Fruit fly (Drosophila melanogaster) whole organism, prepupa: ENCODE data around the gene GC1.

Experiments
- Blimp-1 ChIP-seq: fragments of 200-800 bp; sonication (Bioruptor generic); optimal IDR thresholded peaks from 3 replicates; lab custom pipeline; 2017; ENCODE audit warnings: missing biosample characterization, missing genetic modification characterization, mild to moderate bottlenecking, moderate library complexity, missing genetic modification reagents
- CG10631 ChIP-seq: fragments of 200-800 bp; sonication (Bioruptor generic); optimal IDR thresholded peaks from 2 replicates; lab custom pipeline; 2016; ENCODE audit warnings: missing biosample characterization, missing genetic modification characterization
- CG10669 ChIP-seq: fragments of 200-800 bp; sonication (Bioruptor generic); optimal IDR thresholded peaks from 3 replicates; lab custom pipeline; 2018; ENCODE audit warnings: missing biosample characterization, mild to moderate bottlenecking, missing genetic modification characterization, moderate library complexity
- CG11294 ChIP-seq: fragments of 200-800 bp; sonication (Bioruptor generic); IDR thresholded peaks from 2 replicates; pipeline ENCODE4 v1.3.6; 2022; ENCODE audit warnings: missing biosample characterization, missing genetic modification characterization
- CG11762 ChIP-seq: fragments of 200-800 bp; sonication (Bioruptor generic); optimal IDR thresholded peaks from 3 replicates; lab custom pipeline; 2016; ENCODE audit warnings: missing biosample characterization, missing genetic modification characterization; ENCODE audit not compliant: insufficient read depth
- CG11902 ChIP-seq: fragments of 200-800 bp; sonication (Bioruptor generic); optimal IDR thresholded peaks from 3 replicates; lab custom pipeline; 2016; ENCODE audit warnings: missing biosample characterization, missing genetic modification characterization
- CG1621 ChIP-seq: fragments of 200-800 bp; sonication (Bioruptor generic); optimal IDR thresholded peaks from 3 replicates; lab custom pipeline; 2018; ENCODE audit warnings: missing biosample characterization, mild to moderate bottlenecking, missing genetic modification characterization
- CG3032 ChIP-seq: fragments of 200-800 bp; optimal IDR thresholded peaks from 2 replicates; lab custom pipeline; 2019; ENCODE audit warnings: missing biosample characterization, mild to moderate bottlenecking, missing genetic modification characterization, moderate library complexity
- CG31627 ChIP-seq: fragments of 200-800 bp; sonication (Bioruptor generic); optimal IDR thresholded peaks from 3 replicates; lab custom pipeline; 2016; ENCODE audit warnings: missing biosample characterization, missing genetic modification characterization
- CG32006 ChIP-seq: fragments of 200-800 bp; sonication (Bioruptor generic); optimal IDR thresholded peaks from 3 replicates; lab custom pipeline; 2017; ENCODE audit warnings: missing biosample characterization, mild to moderate bottlenecking, missing genetic modification characterization
- CG34406 ChIP-seq: fragments of 200-800 bp; sonication (Bioruptor generic); optimal IDR thresholded peaks from 3 replicates; lab custom pipeline; 2016; ENCODE audit warnings: missing biosample characterization, missing genetic modification characterization
- CG3919 ChIP-seq: fragments of 200-800 bp; sonication (Bioruptor generic); optimal IDR thresholded peaks from 3 replicates; lab custom pipeline; 2016; ENCODE audit warnings: missing biosample characterization, missing genetic modification characterization
- CG6276 ChIP-seq: fragments of 200-800 bp; sonication (Bioruptor generic); optimal IDR thresholded peaks from 2 replicates; lab custom pipeline; 2017; ENCODE audit warnings: missing biosample characterization, mild to moderate bottlenecking, missing genetic modification characterization
- CG6792 ChIP-seq: fragments of 200-800 bp; sonication (Bioruptor generic); optimal IDR thresholded peaks from 3 replicates; lab custom pipeline; 2016; ENCODE audit warnings: missing biosample characterization, missing genetic modification characterization
- CG6808 ChIP-seq: fragments of 200-800 bp; sonication (Bioruptor generic); optimal IDR thresholded peaks from 3 replicates; lab custom pipeline; 2017; ENCODE audit warnings: missing biosample characterization, missing genetic modification characterization, mild to moderate bottlenecking, moderate library complexity, missing genetic modification reagents
- CG6854 ChIP-seq: fragments of 200-800 bp; sonication (Bioruptor generic); optimal IDR thresholded peaks from 2 replicates; lab custom pipeline; 2017; ENCODE audit warnings: missing biosample characterization, mild to moderate bottlenecking, missing genetic modification characterization
- CG7368 ChIP-seq: fragments of 200-800 bp; sonication (Bioruptor generic); optimal IDR thresholded peaks from 3 replicates; lab custom pipeline; 2016; ENCODE audit warnings: missing biosample characterization, missing genetic modification characterization
- CG8119 ChIP-seq: fragments of 200-800 bp; sonication (Bioruptor generic); IDR thresholded peaks from 3 replicates; pipeline ENCODE4 v1.3.6; 2022; ENCODE audit warnings: missing biosample characterization, missing genetic modification characterization
- CG8632 ChIP-seq: fragments of 200-800 bp; sonication (Bioruptor generic); optimal IDR thresholded peaks from 3 replicates; lab custom pipeline; 2016; ENCODE audit warnings: missing biosample characterization, missing genetic modification characterization
- CG9139 ChIP-seq: fragments of 200-800 bp; sonication (Bioruptor generic); optimal IDR thresholded peaks from 3 replicates; lab custom pipeline; 2017; ENCODE audit warnings: missing biosample characterization, mild to moderate bottlenecking, missing genetic modification characterization
- Eip78C ChIP-seq: fragments of 200-800 bp; sonication (Bioruptor generic); peaks from one replicate; lab custom pipeline; 2016; ENCODE audit warnings: missing biosample characterization, missing genetic modification characterization
- Eip93F ChIP-seq: fragments of 200-800 bp; sonication (Bioruptor generic); optimal IDR thresholded peaks from 2 replicates; lab custom pipeline; 2016; ENCODE audit warnings: missing biosample characterization, mild to moderate bottlenecking, missing genetic modification characterization
- Ets21C ChIP-seq: fragments of 200-800 bp; sonication (Bioruptor generic); optimal IDR thresholded peaks from 3 replicates; lab custom pipeline; 2016; ENCODE audit warnings: missing biosample characterization, missing genetic modification characterization
- Ets96B ChIP-seq: fragments of 200-800 bp; optimal IDR thresholded peaks from 2 replicates; lab custom pipeline; 2019; ENCODE audit warnings: missing biosample characterization, mild to moderate bottlenecking, missing genetic modification characterization, moderate library complexity
- Gug ChIP-seq: fragments of 200-800 bp; sonication (Bioruptor generic); IDR thresholded peaks from 2 replicates; pipeline ENCODE4 v1.3.6; 2022; ENCODE audit warnings: missing biosample characterization, missing genetic modification characterization
- Hr38 ChIP-seq: sonication (Bioruptor generic); optimal IDR thresholded peaks from 2 replicates; lab custom pipeline; 2016; ENCODE audit warnings: missing biosample characterization, missing genetic modification characterization
- Hr39 ChIP-seq: fragments of 200-800 bp; sonication (Bioruptor generic); optimal IDR thresholded peaks from 2 replicates; lab custom pipeline; 2016; ENCODE audit warnings: missing biosample characterization, missing genetic modification characterization
- Hr4 ChIP-seq: fragments of 200-800 bp; sonication (Bioruptor generic); optimal IDR thresholded peaks from 3 replicates; lab custom pipeline; 2016; ENCODE audit warnings: missing biosample characterization, missing genetic modification characterization
- Lpt ChIP-seq: fragments of 200-800 bp; sonication (Bioruptor generic); optimal IDR thresholded peaks from 3 replicates; lab custom pipeline; 2016; ENCODE audit warnings: missing biosample characterization, missing genetic modification characterization
- Met ChIP-seq: fragments of 200-800 bp; sonication (Bioruptor generic); optimal IDR thresholded peaks from 3 replicates; lab custom pipeline; 2016; ENCODE audit warnings: missing biosample characterization, missing genetic modification characterization
- OdsH ChIP-seq: fragments of 200-800 bp; sonication (Bioruptor generic); optimal IDR thresholded peaks from 3 replicates; lab custom pipeline; 2016; ENCODE audit warnings: missing biosample characterization, missing genetic modification characterization
- Smox ChIP-seq: fragments of 200-800 bp; sonication (Bioruptor generic); optimal IDR thresholded peaks from 3 replicates; lab custom pipeline; 2016; ENCODE audit warnings: missing biosample characterization, missing genetic modification characterization
- Sox102F ChIP-seq: fragments of 200-800 bp; sonication (Bioruptor generic); optimal IDR thresholded peaks from 2 replicates; lab custom pipeline; 2016; ENCODE audit warnings: missing biosample characterization, mild to moderate bottlenecking, missing genetic modification characterization
- Sox14 ChIP-seq: fragments of 200-800 bp; sonication (Bioruptor generic); optimal IDR thresholded peaks from 3 replicates; lab custom pipeline; 2016; ENCODE audit warnings: missing biosample characterization, missing genetic modification characterization
- achi ChIP-seq: fragments of 200-800 bp; sonication (Bioruptor generic); optimal IDR thresholded peaks from 3 replicates; lab custom pipeline; 2016; ENCODE audit warnings: missing biosample characterization, missing genetic modification characterization
- acj6 ChIP-seq: fragments of 200-800 bp; sonication (Bioruptor generic); optimal IDR thresholded peaks from 3 replicates; lab custom pipeline; 2016; ENCODE audit warnings: missing biosample characterization, missing genetic modification characterization
- cyc ChIP-seq: fragments of 200-800 bp; sonication (Bioruptor generic); optimal IDR thresholded peaks from 3 replicates; lab custom pipeline; 2016; ENCODE audit warnings: missing biosample characterization, missing genetic modification characterization
- dac ChIP-seq: fragments of 200-800 bp; sonication (Bioruptor generic); optimal IDR thresholded peaks from 2 replicates; lab custom pipeline; 2017; ENCODE audit warnings: missing biosample characterization, mild to moderate bottlenecking, missing genetic modification characterization
- dsx ChIP-seq: fragments of 200-800 bp; optimal IDR thresholded peaks from 3 replicates; lab custom pipeline; 2019; ENCODE audit warnings: missing biosample characterization, mild to moderate bottlenecking, missing genetic modification characterization, moderate library complexity; ENCODE audit not compliant: poor library complexity, severe bottlenecking
- eg ChIP-seq: fragments of 200-800 bp; sonication (Bioruptor generic); IDR thresholded peaks from 3 replicates; pipeline ENCODE4 v1.3.6; 2022; ENCODE audit warnings: missing biosample characterization, missing genetic modification characterization
- esn ChIP-seq: fragments of 200-800 bp; sonication (Bioruptor generic); optimal IDR thresholded peaks from 2 replicates; lab custom pipeline; 2016; ENCODE audit warnings: missing biosample characterization, mild to moderate bottlenecking, missing genetic modification characterization, moderate library complexity
- fd59A ChIP-seq: fragments of 200-800 bp; sonication (Bioruptor generic); optimal IDR thresholded peaks from 2 replicates; lab custom pipeline; 2017; ENCODE audit warnings: missing biosample characterization, mild to moderate bottlenecking, missing genetic modification characterization, missing genetic modification reagents
- fd85E ChIP-seq: fragments of 200-800 bp; sonication (Bioruptor generic); optimal IDR thresholded peaks from 3 replicates; lab custom pipeline; 2016; ENCODE audit warnings: missing biosample characterization, missing genetic modification characterization
- fkh ChIP-seq: fragments of 200-800 bp; sonication (Bioruptor generic); optimal IDR thresholded peaks from 3 replicates; lab custom pipeline; 2017; ENCODE audit warnings: missing biosample characterization, mild to moderate bottlenecking, missing genetic modification characterization, moderate library complexity
- lz ChIP-seq: fragments of 200-800 bp; sonication (Bioruptor generic); optimal IDR thresholded peaks from 3 replicates; lab custom pipeline; 2016; ENCODE audit warnings: missing biosample characterization, missing genetic modification characterization
- net ChIP-seq: fragments of 200-800 bp; sonication (Bioruptor generic); optimal IDR thresholded peaks from 3 replicates; lab custom pipeline; 2016; ENCODE audit warnings: missing biosample characterization, missing genetic modification characterization
- salr ChIP-seq, 2 experiments: fragments of 200-800 bp; sonication (Bioruptor generic); optimal IDR thresholded peaks; 3 replicates each; lab custom pipeline; 2016 to 2018; ENCODE audit warnings: missing biosample characterization in 2 of 2, missing genetic modification characterization in 2 of 2, mild to moderate bottlenecking in 1 of 2
- spab ChIP-seq: fragments of 200-800 bp; sonication (Bioruptor generic); optimal IDR thresholded peaks from 2 replicates; lab custom pipeline; 2017; ENCODE audit warnings: missing biosample characterization, mild to moderate bottlenecking, missing genetic modification characterization, missing genetic modification reagents
- ss ChIP-seq, 2 experiments: fragments of 200-800 bp; sonication (Bioruptor generic); optimal IDR thresholded peaks; 2 replicates in 1 of 2; 3 replicates in 1 of 2; lab custom pipeline; 2017 to 2018; ENCODE audit warnings: mild to moderate bottlenecking in 2 of 2, missing biosample characterization in 2 of 2, missing genetic modification characterization in 2 of 2, moderate library complexity in 1 of 2
- svp ChIP-seq: fragments of 200-800 bp; sonication (Bioruptor generic); peaks from one replicate; lab custom pipeline; 2016; ENCODE audit warnings: missing biosample characterization, missing genetic modification characterization
- topi ChIP-seq: fragments of 200-800 bp; sonication (Bioruptor generic); optimal IDR thresholded peaks from 3 replicates; lab custom pipeline; 2016; ENCODE audit warnings: missing biosample characterization, missing genetic modification characterization

GC1 gene

dm6 chr3R:11967262-11968029 is at the start of gene GC1, which contains the start of gene CG12213:
Gene GC1, plus strand, starts transcription at chr3R:11967708.
Gene CG12213, minus strand, starts transcription at chr3R:11967691.
- TF ChIP-seq spab (GFP tag; lab: Kevin White, UChicago) (no peak), Ets21C (peak; percentile 14), CG11294 (GFP tag; lab: Robert Waterston, UW) (no peak), salr (GFP tag; optimal IDR thresholded peaks at IDR 0.05; lab: Kevin White, UChicago) (no peak), OdsH (GFP tag; lab: Kevin White, UChicago) (peak; percentile 24), dac (GFP tag; lab: Kevin White, UChicago) (no peak), ss (GFP tag; optimal IDR thresholded peaks at IDR 0.05; lab: Kevin White, UChicago) (peak in 1 of 2 experiments; percentile 11), Eip93F (peak; percentile 56), CG6808 (GFP tag; lab: Kevin White, UChicago) (peak; percentile 9), CG31627 (peak; percentile 16), Hr4 (peak; percentile 20), Ets96B (peak; percentile 32), Eip78C (GFP tag; lab: Kevin White, UChicago) (peak; percentile 36), acj6 (GFP tag; lab: Kevin White, UChicago) (no peak), CG7368 (GFP tag; lab: Kevin White, UChicago) (no peak), cyc (no peak), CG9139 (no peak), CG11902 (no peak), lz (GFP tag; lab: Kevin White, UChicago) (peak; percentile 24), Gug (GFP tag; lab: Robert Waterston, UW) (no peak), net (no peak), CG10631 (GFP tag; lab: Kevin White, UChicago) (peak; percentile 29), fd59A (GFP tag; lab: Kevin White, UChicago) (no peak), Met (GFP tag; lab: Kevin White, UChicago) (peak; percentile 40), CG1621 (tag; lab: Kevin White, UChicago) (no peak), svp (peak; percentile 72), achi (peak; percentile 15), Hr39 (GFP tag; lab: Kevin White, UChicago) (peak; percentile 24), CG8119 (no peak), CG8632 (GFP tag; lab: Kevin White, UChicago) (no peak), Sox14 (GFP tag; lab: Kevin White, UChicago) (peak; percentile 27), fkh (GFP tag; lab: Kevin White, UChicago) (no peak), CG6854 (peak; percentile 2), CG32006 (GFP tag; lab: Kevin White, UChicago) (peak; percentile 30), CG11762 (GFP tag; lab: Kevin White, UChicago) (no peak), Hr38 (GFP tag; lab: Kevin White, UChicago) (no peak), CG3032 (tag; lab: Kevin White, UChicago) (peak; percentile 57), fd85E (GFP tag; lab: Kevin White, UChicago) (no peak), CG3919 (GFP tag; lab: Kevin White, UChicago) (peak; percentile 33), topi (no peak), CG10669 (GFP tag; lab: Kevin White, UChicago) (no peak), Smox (no peak), Lpt (no peak), esn (GFP tag; lab: Kevin White, UChicago) (peak; percentile 31), CG6276 (GFP tag; lab: Kevin White, UChicago) (no peak), Sox102F (no peak), CG34406 (GFP tag; lab: Kevin White, UChicago) (no peak), CG6792 (GFP tag; lab: Kevin White, UChicago) (no peak), Blimp-1 (GFP tag; lab: Kevin White, UChicago) (no peak), dsx (GFP tag; lab: Kevin White, UChicago) (peak; percentile 41), eg (GFP tag; lab: Robert Waterston, UW) (peak; percentile 46; the same call in 1 of the 3 replicates)
